Fruit fly (Drosophila melanogaster) S2 (cell line): ENCODE measurements around the gene CG31365.

Source experiments
- CG8478 ChIP-seq: fragments of >200 bp; optimal IDR thresholded peaks from 2 replicates; lab custom pipeline; 2018
- CTCF ChIP-seq, 2 experiments: fragments of >200 bp; optimal IDR thresholded peaks; 2 replicates each; lab custom pipeline; 2018

DNA sequence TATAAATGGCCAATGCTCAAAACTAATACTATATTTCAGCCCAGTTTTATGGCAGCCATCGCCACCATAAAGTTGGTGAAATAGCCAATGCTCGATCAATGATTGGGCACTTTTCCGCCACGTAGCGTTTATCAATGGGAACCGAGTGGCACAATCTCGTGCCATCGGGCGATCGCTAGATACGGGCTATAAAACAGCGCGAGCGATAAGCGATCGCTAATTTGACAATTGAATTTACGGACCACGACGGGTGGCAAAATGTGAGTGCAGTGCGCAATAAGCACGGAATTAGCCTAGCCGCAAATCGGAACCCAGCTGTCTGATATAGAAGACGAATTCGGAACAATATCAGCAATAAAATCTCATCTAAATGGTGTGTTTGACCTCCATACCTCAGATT lies 14.1 kb upstream of the CG31365 start:
- TF ChIP-seq CG8478 (lab: Kevin White, UChicago) (no peak), CTCF (optimal IDR thresholded peaks at IDR 0.05; lab: Kevin White, UChicago) (no peak)
